Worm (Caenorhabditis elegans) whole organism, L4 larva: ENCODE measurements around the gene K01A12.3.

Experiments used
- Y105C5A.15 ChIP-seq: fragments of 200-800 bp; sonication (Bioruptor generic); IDR thresholded peaks from 2 replicates; pipeline ENCODE4 v1.3.6; 2022; ENCODE audit warnings: missing genetic modification characterization, missing compliant biosample characterization
- aly-2 ChIP-seq: sonication (generic microtip); optimal IDR thresholded peaks from 2 replicates; lab custom pipeline; 2018; ENCODE audit warnings: missing biosample characterization, missing genetic modification characterization
- ama-1 ChIP-seq: fragments of 150-350 bp; optimal IDR thresholded peaks from 2 replicates; lab custom pipeline; 2014; ENCODE audit warnings: inconsistent platforms, mixed read lengths
- hlh-30 ChIP-seq: sonication (generic microtip); optimal IDR thresholded peaks from 2 replicates; lab custom pipeline; 2017; ENCODE audit warnings: antibody characterized with exemption, mild to moderate bottlenecking, missing genetic modification characterization, missing compliant biosample characterization; ENCODE audit not compliant: insufficient read depth
- madf-9 ChIP-seq: fragments of 200-800 bp; sonication (Bioruptor generic); conservative IDR thresholded peaks from 2 replicates; pipeline ENCODE4 v1.3.6; 2022; ENCODE audit warnings: missing genetic modification reagents, missing genetic modification characterization, missing compliant biosample characterization
- mdl-1 ChIP-seq, 2 experiments: fragments of 150-350 bp in 1 of 2; sonication (generic microtip) in 1 of 2; optimal IDR thresholded peaks; 2 replicates each; lab custom pipeline; 2014 to 2017; ENCODE audit warnings: missing biosample characterization in 2 of 2, missing genetic modification characterization in 2 of 2
- nhr-77 ChIP-seq: fragments of 150-350 bp; optimal IDR thresholded peaks from 2 replicates; lab custom pipeline; 2014; ENCODE audit warnings: missing biosample characterization, missing genetic modification characterization
- rbr-2 ChIP-seq: sonication (generic microtip); optimal IDR thresholded peaks from 2 replicates; lab custom pipeline; 2016; ENCODE audit warnings: missing genotype, missing genetic modification characterization, missing compliant biosample characterization
- unc-130 ChIP-seq: sonication (generic microtip); optimal IDR thresholded peaks from 2 replicates; lab custom pipeline; 2016; ENCODE audit warnings: missing genetic modification reagents, missing genetic modification characterization, missing compliant biosample characterization
- unc-39 ChIP-seq: sonication (generic microtip); optimal IDR thresholded peaks from 2 replicates; lab custom pipeline; 2017; ENCODE audit warnings: missing biosample characterization, missing genetic modification characterization
- zag-1 ChIP-seq: fragments of 150-350 bp; optimal IDR thresholded peaks from 2 replicates; lab custom pipeline; 2014; ENCODE audit warnings: missing biosample characterization, missing genetic modification characterization

DNA sequence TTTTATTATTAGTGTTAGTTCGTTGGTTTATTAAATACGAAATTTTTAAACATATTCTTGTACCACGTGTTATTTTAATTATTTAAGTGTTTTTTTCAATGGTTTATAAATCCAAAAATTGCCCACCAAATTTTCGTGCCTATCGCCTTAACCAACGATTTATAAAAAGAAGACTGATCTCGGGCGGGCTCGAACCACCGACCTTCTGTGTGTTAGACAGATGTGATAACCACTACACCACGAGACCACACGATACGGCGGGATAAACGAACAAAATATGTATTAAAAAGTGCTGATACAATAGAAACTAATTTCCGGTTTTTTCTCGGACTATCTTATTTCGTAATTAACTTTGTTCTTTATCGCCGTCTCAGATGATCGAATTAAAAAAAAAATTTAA lies 25.5 kb upstream of the K01A12.3 start:
- peak; percentile 31 for TF ChIP-seq unc-130
- no peak for TF ChIP-seq madf-9
- no peak for TF ChIP-seq aly-2 (tag; lab: Kevin White, UChicago)
- peak; percentile 62 for TF ChIP-seq hlh-30 (tag; lab: Kevin White, UChicago)
- TF ChIP-seq unc-39 (tag; lab: Kevin White, UChicago) = no peak
- TF ChIP-seq ama-1 (lab: Kevin White, UChicago) = no peak
- no peak for TF ChIP-seq zag-1 (tag; lab: Kevin White, UChicago)
- TF ChIP-seq nhr-77 = no peak
- TF ChIP-seq rbr-2 = peak; percentile 21
- peak; percentile 54; the same call in 1 of the 2 replicates for TF ChIP-seq Y105C5A.15 (GFP tag; lab: Robert Waterston, UW)
- no peak for TF ChIP-seq mdl-1 (tag; optimal IDR thresholded peaks at IDR 0.05; lab: Kevin White, UChicago)
